Worm (Caenorhabditis elegans): ENCODE results near the gene str-198.

- no peak for TF ChIP-seq lsy-2 (tag; optimal IDR thresholded peaks at IDR 0.05)
- no peak for TF ChIP-seq ztf-11 (tag; optimal IDR thresholded peaks at IDR 0.05)
- no peak for TF ChIP-seq hlh-1 (tag; optimal IDR thresholded peaks at IDR 0.05)
- no peak for TF ChIP-seq elt-3 (tag; optimal IDR thresholded peaks at IDR 0.05)
- TF ChIP-seq nhr-12 (tag; optimal IDR thresholded peaks at IDR 0.05), result no peak
- no peak for TF ChIP-seq elt-1 (tag; optimal IDR thresholded peaks at IDR 0.05; ENCODE audit: borderline replicate concordance, insufficient read depth)
Measured at ce11 chrV:16029237-16029636, 18.4 kb upstream of the str-198 start.

Data from whole organism, mixed stage, embryonic.